Worm (Caenorhabditis elegans) whole organism, early embryonic: ENCODE measurements around the gene mtg-1.

Experiments
- B0310.2 ChIP-seq: sonication (generic microtip); optimal IDR thresholded peaks from 2 replicates; lab custom pipeline; 2016; ENCODE audit warnings: mild to moderate bottlenecking, missing genetic modification characterization, missing compliant biosample characterization
- ama-1 ChIP-seq: fragments of 150-350 bp; optimal IDR thresholded peaks from 2 replicates; lab custom pipeline; 2014

DNA sequence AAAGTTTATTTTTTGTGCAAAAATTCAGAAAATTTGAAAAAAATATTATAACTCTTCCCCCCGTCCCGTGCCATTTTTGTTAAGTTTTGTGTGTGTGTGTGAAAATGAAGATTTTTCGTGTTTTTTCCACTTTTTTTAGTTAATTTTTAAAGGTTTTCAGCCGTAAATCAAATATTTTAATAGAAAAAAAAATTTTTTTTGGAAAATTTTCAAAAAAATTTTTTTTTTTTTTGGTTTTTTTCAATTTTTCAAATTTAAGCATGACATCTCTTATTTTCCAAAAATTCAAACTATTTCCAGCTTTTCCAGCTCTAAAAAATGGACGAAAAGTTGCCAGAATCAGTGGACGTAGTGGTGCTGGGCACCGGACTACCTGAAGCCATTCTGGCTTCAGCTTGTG lies 36.4 kb downstream of the mtg-1 start, which contains the start of gene rep-1:
- TF ChIP-seq ama-1 (lab: Kevin White, UChicago) (no peak), B0310.2 (tag; lab: Kevin White, UChicago) (no peak)
